Worm (Caenorhabditis elegans): Measurements from ENCODE around the gene sdz-8.

DNA sequence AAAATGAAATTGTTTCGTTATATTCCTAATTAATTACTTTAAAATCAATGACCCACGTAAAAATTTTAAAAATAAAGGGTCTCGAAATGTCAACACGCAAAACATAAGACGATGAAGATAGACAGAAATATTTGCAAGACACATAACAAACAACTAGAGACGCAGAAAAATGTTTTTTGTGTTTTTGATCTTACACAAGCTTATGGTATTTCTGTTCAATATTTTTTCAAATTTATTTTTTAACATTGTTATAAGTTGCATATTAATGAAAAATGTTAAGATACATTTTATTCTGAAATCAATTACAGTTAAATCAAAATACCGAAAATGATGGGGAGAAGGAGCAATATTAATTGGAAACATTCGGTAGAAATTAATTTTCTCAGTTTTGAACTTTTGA is 2.6 kb downstream of the sdz-8 start, which contains the start of gene C55A6.3:
- TF ChIP-seq nhr-20 (tag; optimal IDR thresholded peaks at IDR 0.05) = no peak
- TF ChIP-seq nhr-76 (tag; optimal IDR thresholded peaks at IDR 0.05) = no peak
- TF ChIP-seq hpl-2 (GFP tag; optimal IDR thresholded peaks at IDR 0.05) = no peak

Measured in whole organism, L1 larva.